Fruit fly (Drosophila melanogaster) whole organism, embryonic: ENCODE data around the gene Send1.

ENCODE experiments used
- BEAF-32 ChIP-seq: fragments of 200-800 bp; sonication (Bioruptor generic); optimal IDR thresholded peaks from 3 replicates; lab custom pipeline; 2017; ENCODE audit warnings: missing biosample characterization, missing genetic modification characterization, mild to moderate bottlenecking, moderate library complexity, missing genetic modification reagents
- CG10543 ChIP-seq: fragments of 200-800 bp; sonication (Bioruptor generic); optimal IDR thresholded peaks from 3 replicates; lab custom pipeline; 2017; ENCODE audit warnings: missing biosample characterization, mild to moderate bottlenecking, missing genetic modification characterization, moderate library complexity
- CG15479 ChIP-seq: fragments of 200-800 bp; sonication (Bioruptor generic); optimal IDR thresholded peaks from 3 replicates; lab custom pipeline; 2019; ENCODE audit warnings: missing biosample characterization, mild to moderate bottlenecking, missing genetic modification characterization, moderate library complexity
- CG1603 ChIP-seq: fragments of 200-800 bp; sonication (Bioruptor generic); optimal IDR thresholded peaks from 2 replicates; lab custom pipeline; 2019; ENCODE audit warnings: missing biosample characterization, mild to moderate bottlenecking, missing genetic modification characterization, moderate library complexity
- CG17328 ChIP-seq: fragments of 200-800 bp; sonication (Bioruptor generic); IDR thresholded peaks from 2 replicates; pipeline ENCODE4 v1.3.6; 2022; ENCODE audit warnings: missing biosample characterization, missing genetic modification characterization
- CG17912 ChIP-seq: fragments of 200-800 bp; sonication (Bioruptor generic); optimal IDR thresholded peaks from 2 replicates; lab custom pipeline; 2018; ENCODE audit warnings: missing biosample characterization, mild to moderate bottlenecking, missing genetic modification characterization
- CG31388 ChIP-seq: fragments of 200-800 bp; sonication (Bioruptor generic); optimal IDR thresholded peaks from 2 replicates; lab custom pipeline; 2016; ENCODE audit warnings: missing biosample characterization, missing genetic modification characterization
- CG6254 ChIP-seq: fragments of 200-800 bp; sonication (Bioruptor generic); optimal IDR thresholded peaks from 3 replicates; lab custom pipeline; 2017; ENCODE audit warnings: mild to moderate bottlenecking, missing biosample characterization, missing genetic modification reagents, missing genetic modification characterization
- CG6689 ChIP-seq: fragments of 200-800 bp; sonication (Bioruptor generic); IDR thresholded peaks from 2 replicates; pipeline ENCODE4 v1.3.6; 2022; ENCODE audit warnings: missing biosample characterization, missing genetic modification characterization
- CG7357 ChIP-seq: fragments of 200-800 bp; sonication (Bioruptor generic); IDR thresholded peaks from 3 replicates; pipeline ENCODE4 v1.3.6; 2022; ENCODE audit warnings: missing biosample characterization, missing genetic modification characterization
- CG7987 ChIP-seq: fragments of 200-800 bp; sonication (Bioruptor generic); optimal IDR thresholded peaks from 2 replicates; lab custom pipeline; 2018; ENCODE audit warnings: missing biosample characterization, mild to moderate bottlenecking, missing genetic modification characterization, moderate library complexity
- Dll ChIP-seq: fragments of 200-800 bp; sonication (Bioruptor generic); IDR thresholded peaks from 4 replicates; pipeline ENCODE4 v1.3.6; 2022; ENCODE audit warnings: missing biosample characterization, missing genetic modification characterization; ENCODE audit not compliant: partially characterized antibody
- Ets65A ChIP-seq: fragments of 200-800 bp; sonication (Bioruptor generic); peaks from one replicate; lab custom pipeline; 2016; ENCODE audit warnings: missing biosample characterization, missing genetic modification characterization
- Fer2 ChIP-seq: fragments of 200-800 bp; sonication (Bioruptor generic); optimal IDR thresholded peaks from 2 replicates; lab custom pipeline; 2018; ENCODE audit warnings: missing biosample characterization, mild to moderate bottlenecking, missing genetic modification characterization, moderate library complexity
- H2.0 ChIP-seq: fragments of 200-800 bp; sonication (Bioruptor generic); IDR thresholded peaks from 2 replicates; pipeline ENCODE4 v1.3.6; 2022; ENCODE audit warnings: missing biosample characterization, missing genetic modification characterization
- Hand ChIP-seq: fragments of 200-800 bp; sonication (Bioruptor generic); optimal IDR thresholded peaks from 2 replicates; lab custom pipeline; 2017; ENCODE audit warnings: mild to moderate bottlenecking, missing biosample characterization, missing genetic modification reagents, missing genetic modification characterization
- Hmr ChIP-seq: fragments of 200-800 bp; sonication (Bioruptor generic); optimal IDR thresholded peaks from 3 replicates; lab custom pipeline; 2017; ENCODE audit warnings: mild to moderate bottlenecking, missing biosample characterization, missing genetic modification reagents, missing genetic modification characterization
- Kr ChIP-seq: fragments of 200-800 bp; sonication (Bioruptor generic); optimal IDR thresholded peaks from 2 replicates; lab custom pipeline; 2017; ENCODE audit warnings: missing biosample characterization, mild to moderate bottlenecking, missing genetic modification characterization
- Mad ChIP-seq: fragments of 200-800 bp; sonication (Bioruptor generic); optimal IDR thresholded peaks from 2 replicates; lab custom pipeline; 2016; ENCODE audit warnings: missing biosample characterization, missing genetic modification characterization
- Nf-YB ChIP-seq: fragments of 200-800 bp; sonication (Bioruptor generic); optimal IDR thresholded peaks from 3 replicates; lab custom pipeline; 2019; ENCODE audit warnings: missing biosample characterization, mild to moderate bottlenecking, missing genetic modification characterization, moderate library complexity
- Ravus ChIP-seq: fragments of 200-800 bp; sonication (Bioruptor generic); IDR thresholded peaks from 2 replicates; pipeline ENCODE4 v1.3.6; 2022; ENCODE audit warnings: missing biosample characterization, missing genetic modification characterization
- Side ChIP-seq: fragments of 200-800 bp; sonication (Bioruptor generic); optimal IDR thresholded peaks from 2 replicates; lab custom pipeline; 2016; ENCODE audit warnings: missing biosample characterization, missing genetic modification characterization
- Sox102F ChIP-seq: fragments of 200-800 bp; sonication (Bioruptor generic); optimal IDR thresholded peaks from 2 replicates; lab custom pipeline; 2018; ENCODE audit warnings: missing biosample characterization, mild to moderate bottlenecking, missing genetic modification characterization, moderate library complexity
- ara ChIP-seq: fragments of 200-800 bp; sonication (Bioruptor generic); IDR thresholded peaks from 2 replicates; pipeline ENCODE4 v1.3.6; 2022; ENCODE audit warnings: missing biosample characterization, missing genetic modification characterization
- ase ChIP-seq: fragments of 200-800 bp; sonication (Bioruptor generic); IDR thresholded peaks from 3 replicates; pipeline ENCODE4 v1.3.6; 2022; ENCODE audit warnings: missing biosample characterization, missing genetic modification characterization
- bbx ChIP-seq: fragments of 200-800 bp; sonication (Bioruptor generic); IDR thresholded peaks from 2 replicates; pipeline ENCODE4 v1.3.6; 2022; ENCODE audit warnings: missing biosample characterization, missing genetic modification characterization; ENCODE audit not compliant: partially characterized antibody
- dm ChIP-seq: fragments of 200-800 bp; sonication (Bioruptor generic); optimal IDR thresholded peaks from 3 replicates; lab custom pipeline; 2016; ENCODE audit warnings: missing biosample characterization, missing genetic modification characterization
- dysf ChIP-seq: fragments of 200-800 bp; sonication (Bioruptor generic); IDR thresholded peaks from 3 replicates; pipeline ENCODE4 v1.3.6; 2022; ENCODE audit warnings: missing biosample characterization, missing genetic modification characterization
- gce ChIP-seq: fragments of 200-800 bp; sonication (Bioruptor generic); IDR thresholded peaks from 3 replicates; pipeline ENCODE4 v1.3.6; 2022; ENCODE audit warnings: missing biosample characterization, missing genetic modification characterization
- gem ChIP-seq: fragments of 200-800 bp; sonication (Bioruptor generic); optimal IDR thresholded peaks from 2 replicates; lab custom pipeline; 2019; ENCODE audit warnings: missing biosample characterization, mild to moderate bottlenecking, missing genetic modification characterization, moderate library complexity
- kay ChIP-seq: fragments of 200-800 bp; sonication (Bioruptor generic); optimal IDR thresholded peaks from 2 replicates; lab custom pipeline; 2016; ENCODE audit warnings: missing biosample characterization, missing genetic modification characterization
- maf-S ChIP-seq: fragments of 200-800 bp; sonication (Bioruptor generic); optimal IDR thresholded peaks from 2 replicates; lab custom pipeline; 2016; ENCODE audit warnings: missing biosample characterization, missing genetic modification characterization
- otp ChIP-seq: fragments of 200-800 bp; sonication (Bioruptor generic); IDR thresholded peaks from 3 replicates; pipeline ENCODE4, ENCODE4 v1.3.6; 2022; ENCODE audit warnings: missing biosample characterization, missing genetic modification characterization
- pan ChIP-seq, 4 experiments: fragments of >200 bp in 3 of 4; fragments of 200-800 bp in 1 of 4; sonication (Bioruptor generic) in 1 of 4; optimal IDR thresholded peaks in 3 of 4; IDR thresholded peaks in 1 of 4; 2 replicates each; pipeline versions ENCODE4 v1.3.6 to Lab custom; 2017 to 2022; ENCODE audit warnings: missing biosample characterization in 2 of 4, missing genetic modification characterization in 2 of 4, mixed read lengths in 1 of 4
- prd ChIP-seq, 3 experiments: fragments of >200 bp in 2 of 3; fragments of 200-800 bp in 1 of 3; sonication (Bioruptor generic) in 1 of 3; optimal IDR thresholded peaks in 2 of 3; IDR thresholded peaks in 1 of 3; 2 replicates in 2 of 3; 3 replicates in 1 of 3; pipeline versions ENCODE4 v1.3.6 to Lab custom; 2017 to 2022; ENCODE audit warnings: missing biosample characterization in 1 of 3, missing genetic modification characterization in 1 of 3
- row ChIP-seq: fragments of 200-800 bp; sonication (Bioruptor generic); IDR thresholded peaks from 3 replicates; pipeline ENCODE4 v1.3.6; 2022; ENCODE audit warnings: missing biosample characterization, missing genetic modification characterization
- sens ChIP-seq: fragments of 200-800 bp; sonication (Bioruptor generic); peaks from one replicate; lab custom pipeline; 2016; ENCODE audit warnings: missing biosample characterization, missing genetic modification characterization
- seq ChIP-seq: fragments of 200-800 bp; sonication (Bioruptor generic); IDR thresholded peaks from 2 replicates; pipeline ENCODE4 v1.3.6; 2022; ENCODE audit warnings: missing biosample characterization, missing genetic modification characterization
- slbo ChIP-seq: fragments of 200-800 bp; sonication (Bioruptor generic); IDR thresholded peaks from 2 replicates; pipeline ENCODE4 v1.3.6; 2022; ENCODE audit warnings: missing biosample characterization, missing genetic modification characterization
- slp2 ChIP-seq: fragments of 200-800 bp; sonication (Bioruptor generic); optimal IDR thresholded peaks from 2 replicates; lab custom pipeline; 2016; ENCODE audit warnings: missing biosample characterization, missing genetic modification characterization
- ttk ChIP-seq: fragments of 200-800 bp; sonication (Bioruptor generic); IDR thresholded peaks from 2 replicates; pipeline ENCODE4 v2.1.2; 2022; ENCODE audit warnings: missing biosample characterization, missing genetic modification characterization
- wdn ChIP-seq: fragments of 200-800 bp; sonication (Bioruptor generic); IDR thresholded peaks from 2 replicates; pipeline ENCODE4 v1.3.6; 2022; ENCODE audit warnings: missing biosample characterization, missing genetic modification characterization
- z ChIP-seq: fragments of 200-800 bp; sonication (Bioruptor generic); IDR thresholded peaks from 3 replicates; pipeline ENCODE4 v1.3.6; 2022; ENCODE audit warnings: missing biosample characterization, missing genetic modification characterization

Gene Send1

DNA sequence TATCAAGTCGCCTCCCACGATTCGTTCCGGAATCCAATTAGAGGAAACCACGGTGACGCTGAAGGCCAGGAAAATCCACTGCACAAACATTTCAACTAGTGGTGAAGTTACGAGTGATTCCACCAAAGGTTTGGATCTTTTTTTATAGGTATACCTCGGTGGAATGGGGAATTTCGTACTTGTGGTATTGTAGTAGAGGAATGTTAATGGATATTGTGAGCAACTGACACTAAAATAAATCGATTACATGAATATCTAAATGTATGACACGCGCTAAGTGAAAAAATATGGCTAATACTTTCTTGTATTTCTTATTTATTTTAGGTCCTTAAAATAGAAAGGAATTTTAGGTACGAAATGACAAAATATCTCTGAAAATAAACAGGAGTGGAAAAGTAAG is 2.6 kb downstream of the Send1 start, which contains the start of gene CG17239:
TSS of gene CG17239 (minus strand) at position 101 of the 400 bp plus-strand sequence.
- TF ChIP-seq maf-S (GFP tag; lab: Kevin White, UChicago) (no peak), H2.0 (GFP tag; lab: Robert Waterston, UW) (no peak), ase (no peak), Fer2 (tag; lab: Kevin White, UChicago) (no peak), CG6254 (GFP tag; lab: Kevin White, UChicago) (no peak), slp2 (GFP tag; lab: Kevin White, UChicago) (no peak), CG17912 (GFP tag; lab: Kevin White, UChicago) (no peak), dm (GFP tag; lab: Kevin White, UChicago) (no peak), kay (GFP tag; lab: Kevin White, UChicago) (no peak), Mad (GFP tag; lab: Kevin White, UChicago) (no peak), otp (GFP tag; lab: Robert Waterston, UW) (no peak)
- TF ChIP-seq, all 482 proteins: peak for 0

DNA sequence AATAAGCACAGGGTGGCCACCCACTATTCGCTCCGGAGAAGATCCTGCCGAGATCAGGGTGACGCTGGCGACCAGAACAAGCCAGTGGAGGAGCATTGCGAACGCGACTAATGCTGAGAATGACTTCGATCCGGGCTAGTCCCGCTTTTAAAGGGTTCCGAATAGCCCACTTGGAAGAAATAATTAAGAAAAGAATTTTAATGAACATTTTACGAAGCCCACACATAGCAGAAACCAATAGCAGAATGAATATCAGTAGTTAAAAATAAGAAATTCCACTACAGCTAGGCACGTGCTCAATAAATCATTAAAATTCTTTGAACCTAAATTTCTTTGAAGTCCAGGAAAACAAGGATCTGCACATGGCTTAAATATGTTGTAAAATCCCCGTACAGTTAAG is 3.7 kb downstream of the Send1 start, which contains the start of gene Ser12:
TSS of gene Ser12 (minus strand) at position 101 of the 400 bp plus-strand sequence.
- TF ChIP-seq Kr (GFP tag; lab: Kevin White, UChicago) (no peak), wdn (no peak), Ravus (GFP tag; lab: Robert Waterston, UW) (no peak), z (GFP tag; lab: Robert Waterston, UW) (no peak), Nf-YB (no peak), Side (GFP tag; lab: Kevin White, UChicago) (no peak), CG15479 (GFP tag; lab: Kevin White, UChicago) (no peak)

DNA sequence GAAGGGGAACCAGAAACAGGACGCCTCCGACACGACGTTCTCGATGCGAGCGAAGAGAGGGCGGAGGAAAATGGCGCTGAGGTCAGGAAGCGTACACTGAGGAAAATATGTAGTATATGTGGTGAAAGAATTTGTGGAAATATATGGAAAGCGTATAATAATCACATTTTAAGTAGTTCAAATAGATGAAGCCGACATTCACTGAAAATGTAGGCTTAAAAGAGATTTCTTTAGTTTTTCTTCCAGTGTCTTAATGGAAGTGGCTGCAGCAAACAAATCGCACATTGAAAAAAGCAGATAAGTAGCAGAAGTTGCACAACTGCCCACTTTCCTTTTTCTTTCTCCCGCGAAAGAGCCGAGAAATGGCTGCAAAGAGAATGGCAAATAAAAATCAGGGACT is 5.3 kb downstream of the Send1 start:
- peak; percentile 23 for TF ChIP-seq gem (tag; lab: Kevin White, UChicago)
- peak; percentile 26 for TF ChIP-seq Sox102F (GFP tag; lab: Kevin White, UChicago)
- no peak for TF ChIP-seq CG10543 (GFP tag; lab: Kevin White, UChicago)
- TF ChIP-seq CG1603 (tag; lab: Kevin White, UChicago): peak; percentile 16
- TF ChIP-seq BEAF-32 (GFP tag; lab: Kevin White, UChicago): no peak
- no peak for TF ChIP-seq Hand (GFP tag; lab: Kevin White, UChicago)
- TF ChIP-seq seq: 0 out of 2 replicates have a peak, but pooled peaks have one; percentile 11
- TF ChIP-seq Hmr (GFP tag; lab: Kevin White, UChicago): peak; percentile 7
- no peak for TF ChIP-seq pan (optimal IDR thresholded peaks at IDR 0.05; lab: Kevin White, UChicago)
- peak in 1 of 2 experiments; percentile 36 for TF ChIP-seq pan (GFP tag; optimal IDR thresholded peaks at IDR 0.05 in 1 of 2, IDR thresholded peaks at IDR 0.05 in 1 of 2)
- peak; percentile 93 for TF ChIP-seq Ets65A (GFP tag; lab: Kevin White, UChicago)
- no peak for TF ChIP-seq CG31388 (GFP tag; lab: Kevin White, UChicago)
- no peak for TF ChIP-seq bbx (GFP tag; lab: Robert Waterston, UW)
- TF ChIP-seq ttk (GFP tag; lab: Robert Waterston, UW): 0 out of 2 replicates have a peak, but pooled peaks have one; percentile 9
- TF ChIP-seq CG7357 (GFP tag; lab: Robert Waterston, UW): 0 out of 3 replicates have a peak, but pooled peaks have one; percentile 30
- peak; percentile 27; the same call in 1 of the 2 replicates for TF ChIP-seq slbo (GFP tag; lab: Robert Waterston, UW)
- TF ChIP-seq CG17328 (GFP tag; lab: Robert Waterston, UW): 0 out of 2 replicates have a peak, but pooled peaks have one; percentile 39
- no peak for TF ChIP-seq CG7987 (GFP tag; lab: Kevin White, UChicago)
- TF ChIP-seq CG6689 (GFP tag; lab: Robert Waterston, UW): 0 out of 2 replicates have a peak, but pooled peaks have one; percentile 27
- TF ChIP-seq dysf (GFP tag; lab: Robert Waterston, UW): 0 out of 3 replicates have a peak, but pooled peaks have one; percentile 31
- peak; percentile 32; the same call in 2 of the 3 replicates for TF ChIP-seq row (GFP tag; lab: Robert Waterston, UW)
- TF ChIP-seq gce (GFP tag; lab: Robert Waterston, UW): 0 out of 3 replicates have a peak, but pooled peaks have one; percentile 7
- TF ChIP-seq Dll: no peak
- peak; percentile 70 for TF ChIP-seq sens (GFP tag; lab: Kevin White, UChicago)
- TF ChIP-seq ara (GFP tag; lab: Robert Waterston, UW): 0 out of 2 replicates have a peak, but pooled peaks have one; percentile 46
- TF ChIP-seq prd (optimal IDR thresholded peaks at IDR 0.05; lab: Kevin White, UChicago): no peak
- peak; percentile 65; the same call in 2 of the 3 replicates for TF ChIP-seq prd (GFP tag; IDR thresholded peaks at IDR 0.05; lab: Robert Waterston, UW)
